Worm (Caenorhabditis elegans) whole organism, late embryonic: ENCODE measurements around the gene nlp-43.

Experiments
- ceh-6 ChIP-seq: fragments of 200-800 bp; sonication (Bioruptor generic); optimal IDR thresholded peaks from 2 replicates; lab custom pipeline; 2018; ENCODE audit warnings: mild to moderate bottlenecking, missing genetic modification characterization, missing compliant biosample characterization
- elt-4 ChIP-seq: sonication (generic microtip); optimal IDR thresholded peaks from 2 replicates; lab custom pipeline; 2016; ENCODE audit warnings: missing genetic modification characterization, missing compliant biosample characterization
- eyg-1 ChIP-seq: sonication (generic microtip); optimal IDR thresholded peaks from 2 replicates; lab custom pipeline; 2016; ENCODE audit warnings: missing genotype, missing genetic modification characterization, missing compliant biosample characterization
- hlh-6 ChIP-seq: sonication (generic microtip); optimal IDR thresholded peaks from 2 replicates; lab custom pipeline; 2016; ENCODE audit warnings: missing genotype, missing genetic modification characterization, missing compliant biosample characterization
- nhr-11 ChIP-seq: fragments of 150-350 bp; optimal IDR thresholded peaks from 2 replicates; lab custom pipeline; 2014; ENCODE audit warnings: missing biosample characterization, missing genetic modification characterization
- npax-4 ChIP-seq: sonication (generic microtip); optimal IDR thresholded peaks from 2 replicates; lab custom pipeline; 2016; ENCODE audit warnings: missing genetic modification characterization, missing compliant biosample characterization

DNA sequence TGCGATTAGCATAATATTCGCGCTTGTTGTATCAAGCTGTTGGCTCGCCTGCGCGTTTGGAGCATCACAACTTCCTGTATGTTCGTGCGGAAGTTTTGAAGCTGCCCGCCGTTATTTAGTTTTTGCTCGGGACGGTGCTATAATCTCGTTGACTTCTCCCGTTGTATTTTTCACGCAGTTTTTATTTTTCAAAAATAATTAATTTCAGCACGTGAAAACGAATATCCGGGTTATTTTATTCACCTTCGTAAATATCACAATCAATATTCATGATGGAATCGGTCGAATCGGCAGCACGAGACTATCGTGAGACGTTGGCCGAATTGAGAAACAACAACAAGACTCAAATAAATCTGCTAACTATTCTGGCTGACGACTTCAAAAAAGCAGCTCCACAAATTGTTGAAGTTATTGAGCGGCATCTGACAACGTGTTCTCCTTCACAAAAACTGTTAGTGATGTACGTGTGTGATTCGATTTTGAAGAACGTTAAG is 17.0 kb upstream of the nlp-43 start:
- TF ChIP-seq hlh-6, result no peak
- no peak for TF ChIP-seq eyg-1 (tag; lab: Kevin White, UChicago)
- no peak for TF ChIP-seq ceh-6 (GFP tag; lab: Kevin White, UChicago)
- TF ChIP-seq elt-4 (tag; lab: Kevin White, UChicago), result no peak
- TF ChIP-seq npax-4, result no peak
- no peak for TF ChIP-seq nhr-11 (tag; lab: Kevin White, UChicago)
